Fruit fly (Drosophila melanogaster) whole organism, embryonic: ENCODE data around the gene Tcs3.

Experiments
- Atf6 ChIP-seq: fragments of 200-800 bp; sonication (Bioruptor generic); IDR thresholded peaks from 2 replicates; pipeline ENCODE4 v1.3.6; 2022; ENCODE audit warnings: missing biosample characterization, missing genetic modification characterization
- BEAF-32 ChIP-seq: fragments of 200-800 bp; sonication (Bioruptor generic); optimal IDR thresholded peaks from 3 replicates; lab custom pipeline; 2017; ENCODE audit warnings: missing biosample characterization, missing genetic modification characterization, mild to moderate bottlenecking, moderate library complexity, missing genetic modification reagents
- CG11398 ChIP-seq: fragments of 200-800 bp; sonication (Bioruptor generic); optimal IDR thresholded peaks from 2 replicates; lab custom pipeline; 2016; ENCODE audit warnings: missing biosample characterization, missing genetic modification characterization
- CG11723 ChIP-seq: fragments of 200-800 bp; sonication (Bioruptor generic); optimal IDR thresholded peaks from 2 replicates; lab custom pipeline; 2017; ENCODE audit warnings: missing biosample characterization, mild to moderate bottlenecking, missing genetic modification characterization
- CG12236 ChIP-seq: fragments of 200-800 bp; sonication (Bioruptor generic); optimal IDR thresholded peaks from 2 replicates; lab custom pipeline; 2016; ENCODE audit warnings: missing biosample characterization, missing genetic modification characterization
- CG1233 ChIP-seq: fragments of 200-800 bp; sonication (Bioruptor generic); optimal IDR thresholded peaks from 4 replicates; lab custom pipeline; 2018; ENCODE audit warnings: missing biosample characterization, mild to moderate bottlenecking, missing genetic modification characterization
- CG12942 ChIP-seq: fragments of 200-800 bp; sonication (Bioruptor generic); optimal IDR thresholded peaks from 3 replicates; lab custom pipeline; 2016; ENCODE audit warnings: missing biosample characterization, missing genetic modification characterization
- CG14050 ChIP-seq: fragments of 200-800 bp; sonication (Bioruptor generic); IDR thresholded peaks from 3 replicates; pipeline ENCODE4 v1.3.6; 2022; ENCODE audit warnings: missing biosample characterization, missing genetic modification characterization
- CG1647 ChIP-seq: fragments of 200-800 bp; sonication (Bioruptor generic); optimal IDR thresholded peaks from 3 replicates; lab custom pipeline; 2016; ENCODE audit warnings: missing biosample characterization, missing genetic modification characterization
- CG18476 ChIP-seq: fragments of 200-800 bp; sonication (Bioruptor generic); optimal IDR thresholded peaks from 2 replicates; lab custom pipeline; 2016; ENCODE audit warnings: missing biosample characterization, mild to moderate bottlenecking, missing genetic modification characterization
- CG2129 ChIP-seq: fragments of 200-800 bp; sonication (Bioruptor generic); IDR thresholded peaks from 2 replicates; pipeline ENCODE4 v1.3.6; 2022; ENCODE audit warnings: missing biosample characterization, missing genetic modification characterization; ENCODE audit not compliant: partially characterized antibody
- CG3838 ChIP-seq: fragments of 200-800 bp; sonication (Bioruptor generic); optimal IDR thresholded peaks from 3 replicates; lab custom pipeline; 2016; ENCODE audit warnings: missing biosample characterization, missing genetic modification characterization
- CG4404 ChIP-seq: fragments of 200-800 bp; sonication (Bioruptor generic); IDR thresholded peaks from 2 replicates; pipeline ENCODE4 v1.3.6; 2022; ENCODE audit warnings: missing biosample characterization, missing genetic modification characterization
- CG4617 ChIP-seq: fragments of 200-800 bp; sonication (Bioruptor generic); optimal IDR thresholded peaks from 3 replicates; lab custom pipeline; 2016; ENCODE audit warnings: missing biosample characterization, missing genetic modification characterization, borderline replicate concordance
- CG5953 ChIP-seq: fragments of 200-800 bp; sonication (Bioruptor generic); IDR thresholded peaks from 2 replicates; pipeline ENCODE4 v1.3.6; 2022; ENCODE audit warnings: missing biosample characterization, missing genetic modification characterization
- CG7745 ChIP-seq: fragments of 200-800 bp; sonication (Bioruptor generic); optimal IDR thresholded peaks from 2 replicates; lab custom pipeline; 2018; ENCODE audit warnings: missing biosample characterization, mild to moderate bottlenecking, missing genetic modification characterization, moderate library complexity
- CG9932 ChIP-seq: fragments of 200-800 bp; sonication (Bioruptor generic); IDR thresholded peaks from 2 replicates; pipeline ENCODE4 v1.3.6; 2022; ENCODE audit warnings: missing biosample characterization, missing genetic modification characterization
- CoRest ChIP-seq: fragments of 200-800 bp; sonication (Bioruptor generic); optimal IDR thresholded peaks from 3 replicates; lab custom pipeline; 2018; ENCODE audit warnings: missing biosample characterization, mild to moderate bottlenecking, missing genetic modification characterization, moderate library complexity
- D ChIP-seq, 2 experiments: fragments of 200-800 bp in 1 of 2; fragments of >200 bp in 1 of 2; sonication (Bioruptor generic) in 1 of 2; optimal IDR thresholded peaks; 2 replicates in 1 of 2; 3 replicates in 1 of 2; lab custom pipeline; 2017; ENCODE audit warnings: mild to moderate bottlenecking in 1 of 2, missing biosample characterization in 1 of 2, missing genetic modification characterization in 1 of 2, missing genetic modification reagents in 1 of 2
- Dad ChIP-seq: fragments of 200-800 bp; sonication (Bioruptor generic); optimal IDR thresholded peaks from 3 replicates; lab custom pipeline; 2016; ENCODE audit warnings: missing biosample characterization, missing genetic modification characterization
- Dref ChIP-seq: fragments of 200-800 bp; sonication (Bioruptor generic); IDR thresholded peaks from 2 replicates; pipeline ENCODE4 v1.3.6; 2022; ENCODE audit warnings: missing biosample characterization, missing genetic modification characterization
- Fer3 ChIP-seq: fragments of 200-800 bp; sonication (Bioruptor generic); optimal IDR thresholded peaks from 2 replicates; lab custom pipeline; 2018; ENCODE audit warnings: missing biosample characterization, mild to moderate bottlenecking, missing genetic modification characterization, moderate library complexity
- Gug ChIP-seq: fragments of 200-800 bp; sonication (Bioruptor generic); IDR thresholded peaks from 4 replicates; pipeline ENCODE4 v1.3.6; 2022; ENCODE audit warnings: missing biosample characterization, missing genetic modification characterization
- Hmx ChIP-seq: fragments of 200-800 bp; sonication (Bioruptor generic); optimal IDR thresholded peaks from 2 replicates; lab custom pipeline; 2016; ENCODE audit warnings: missing biosample characterization, missing genetic modification characterization
- Hr39 ChIP-seq: fragments of >200 bp; optimal IDR thresholded peaks from 2 replicates; lab custom pipeline; 2017
- Lim3 ChIP-seq: fragments of 200-800 bp; sonication (Bioruptor generic); IDR thresholded peaks from 2 replicates; pipeline ENCODE4 v1.3.6; 2022; ENCODE audit warnings: missing biosample characterization, missing genetic modification characterization
- NC2α ChIP-seq: fragments of 200-800 bp; sonication (Bioruptor generic); optimal IDR thresholded peaks from 2 replicates; lab custom pipeline; 2016; ENCODE audit warnings: missing biosample characterization, missing genetic modification characterization
- Oaz ChIP-seq: fragments of 200-800 bp; sonication (Bioruptor generic); IDR thresholded peaks from 2 replicates; pipeline ENCODE4 v1.3.6; 2022; ENCODE audit warnings: missing biosample characterization, missing genetic modification characterization
- Opbp ChIP-seq: fragments of 200-800 bp; sonication (Bioruptor generic); IDR thresholded peaks from 3 replicates; pipeline ENCODE4 v1.3.6; 2022; ENCODE audit warnings: missing biosample characterization, missing genetic modification characterization; ENCODE audit not compliant: partially characterized antibody
- Rfx ChIP-seq: fragments of 200-800 bp; sonication (Bioruptor generic); IDR thresholded peaks from 2 replicates; pipeline ENCODE4 v1.3.6; 2022; ENCODE audit warnings: missing biosample characterization, missing genetic modification characterization
- Ssrp ChIP-seq: fragments of 200-800 bp; sonication (Bioruptor generic); optimal IDR thresholded peaks from 2 replicates; lab custom pipeline; 2018; ENCODE audit warnings: missing biosample characterization, mild to moderate bottlenecking, missing genetic modification characterization, moderate library complexity
- ab ChIP-seq: fragments of 200-800 bp; sonication (Bioruptor generic); optimal IDR thresholded peaks from 2 replicates; lab custom pipeline; 2016; ENCODE audit warnings: missing biosample characterization, missing genetic modification characterization
- chn ChIP-seq: fragments of 200-800 bp; sonication (Bioruptor generic); optimal IDR thresholded peaks from 2 replicates; lab custom pipeline; 2016; ENCODE audit warnings: missing biosample characterization, missing genetic modification characterization
- ftz-f1 ChIP-seq: fragments of 200-800 bp; sonication (Bioruptor generic); optimal IDR thresholded peaks from 2 replicates; lab custom pipeline; 2016; ENCODE audit warnings: missing biosample characterization, missing genetic modification characterization
- fu2 ChIP-seq: fragments of 200-800 bp; sonication (Bioruptor generic); optimal IDR thresholded peaks from 2 replicates; lab custom pipeline; 2016; ENCODE audit warnings: missing biosample characterization, missing genetic modification characterization
- grn ChIP-seq: fragments of 200-800 bp; sonication (Bioruptor generic); optimal IDR thresholded peaks from 3 replicates; lab custom pipeline; 2017; ENCODE audit warnings: missing biosample characterization, missing genetic modification characterization
- gro ChIP-seq: fragments of 200-800 bp; sonication (Bioruptor generic); optimal IDR thresholded peaks from 2 replicates; lab custom pipeline; 2016; ENCODE audit warnings: missing biosample characterization, missing genetic modification characterization
- h ChIP-seq: fragments of >200 bp; optimal IDR thresholded peaks from 2 replicates; lab custom pipeline; 2017
- hkb ChIP-seq, 2 experiments: fragments of 200-800 bp in 1 of 2; fragments of >200 bp in 1 of 2; sonication (Bioruptor generic) in 1 of 2; IDR thresholded peaks in 1 of 2; optimal IDR thresholded peaks in 1 of 2; 2 replicates each; pipeline versions ENCODE4 v1.3.6 to Lab custom; 2017 to 2022; ENCODE audit warnings: missing biosample characterization in 1 of 2, missing genetic modification characterization in 1 of 2
- lov ChIP-seq, 2 experiments: fragments of 200-800 bp in 1 of 2; fragments of >200 bp in 1 of 2; sonication (Bioruptor generic) in 1 of 2; IDR thresholded peaks in 1 of 2; optimal IDR thresholded peaks in 1 of 2; 2 replicates in 1 of 2; 3 replicates in 1 of 2; pipeline versions ENCODE4 v1.3.6 to Lab custom; 2017 to 2022; ENCODE audit warnings: missing biosample characterization in 1 of 2, missing genetic modification characterization in 1 of 2
- otp ChIP-seq: fragments of 200-800 bp; sonication (Bioruptor generic); IDR thresholded peaks from 3 replicates; pipeline ENCODE4, ENCODE4 v1.3.6; 2022; ENCODE audit warnings: missing biosample characterization, missing genetic modification characterization
- pum ChIP-seq: fragments of 200-800 bp; sonication (Bioruptor generic); optimal IDR thresholded peaks from 2 replicates; lab custom pipeline; 2016; ENCODE audit warnings: missing biosample characterization, missing genetic modification characterization
- sr ChIP-seq: fragments of 200-800 bp; sonication (Bioruptor generic); IDR thresholded peaks from 3 replicates; pipeline ENCODE4 v1.3.6; 2022; ENCODE audit warnings: missing biosample characterization, missing genetic modification characterization
- ssp ChIP-seq: fragments of 200-800 bp; sonication (Bioruptor generic); IDR thresholded peaks from 2 replicates; pipeline ENCODE4 v1.3.6; 2022; ENCODE audit warnings: missing biosample characterization, missing genetic modification characterization
- ttk ChIP-seq: fragments of 200-800 bp; sonication (Bioruptor generic); IDR thresholded peaks from 2 replicates; pipeline ENCODE4 v2.1.2; 2022; ENCODE audit warnings: missing biosample characterization, missing genetic modification characterization
- twi ChIP-seq: fragments of 200-800 bp; optimal IDR thresholded peaks from 2 replicates; lab custom pipeline; 2019; ENCODE audit warnings: missing biosample characterization, mild to moderate bottlenecking, missing genetic modification characterization, moderate library complexity
- vvl ChIP-seq: fragments of 200-800 bp; sonication (Bioruptor generic); IDR thresholded peaks from 2 replicates; pipeline ENCODE4 v1.3.6; 2022; ENCODE audit warnings: missing biosample characterization, missing genetic modification characterization
- wek ChIP-seq: fragments of 200-800 bp; sonication (Bioruptor generic); optimal IDR thresholded peaks from 3 replicates; lab custom pipeline; 2018; ENCODE audit warnings: missing biosample characterization, mild to moderate bottlenecking, missing genetic modification characterization, moderate library complexity
- wor ChIP-seq: fragments of 200-800 bp; sonication (Bioruptor generic); IDR thresholded peaks from 2 replicates; pipeline ENCODE4 v1.3.6; 2022; ENCODE audit warnings: missing biosample characterization, missing genetic modification characterization
- zfh2 ChIP-seq: fragments of 200-800 bp; sonication (Bioruptor generic); optimal IDR thresholded peaks from 2 replicates; lab custom pipeline; 2016; ENCODE audit warnings: missing biosample characterization, missing genetic modification characterization

Gene Tcs3

DNA sequence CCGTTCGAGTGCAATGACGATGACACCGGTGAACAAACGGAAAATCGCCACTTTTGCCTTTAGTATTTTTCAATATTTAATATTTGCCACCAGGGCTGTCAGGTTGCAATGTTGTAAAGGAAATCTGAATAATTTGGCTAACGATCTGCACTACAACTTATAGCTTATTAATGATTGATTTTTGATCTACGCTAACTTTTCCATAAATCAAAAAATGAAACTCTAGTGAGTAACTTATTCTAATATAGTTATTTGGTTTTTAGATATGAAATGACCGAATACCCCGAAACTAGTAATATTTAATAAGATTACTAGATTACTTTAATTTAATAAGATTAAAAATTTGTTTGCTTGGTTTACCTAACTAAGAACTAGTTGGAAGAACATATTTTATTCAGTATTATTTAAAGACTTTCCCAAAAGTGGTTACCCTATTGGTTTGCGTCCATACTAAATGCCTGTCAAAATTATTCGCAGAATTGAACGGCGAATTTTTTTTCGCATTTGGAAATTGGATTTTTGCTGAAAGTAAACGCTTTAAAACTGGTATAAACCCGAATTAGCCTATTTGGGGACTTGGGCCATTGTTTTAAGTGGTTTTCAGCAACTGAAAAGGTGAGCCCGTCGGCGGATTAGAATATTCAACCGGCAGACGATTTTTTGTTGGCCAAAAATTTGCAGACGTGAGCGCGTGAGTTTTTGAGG is 34.2 kb downstream of the Tcs3 start, which contains the start of the genes Agpat3 and RAF2 (continued):
- TF ChIP-seq CG12942 (GFP tag; lab: Kevin White, UChicago) = no peak
- peak; percentile 16 for TF ChIP-seq Dad
- peak; percentile 37 for TF ChIP-seq BEAF-32 (GFP tag; lab: Kevin White, UChicago)
- no peak for TF ChIP-seq Oaz
- no peak for TF ChIP-seq h (lab: Kevin White, UChicago)
- TF ChIP-seq CG4617 (GFP tag; lab: Kevin White, UChicago) = no peak
- TF ChIP-seq NC2α = no peak
- TF ChIP-seq CG18476 (GFP tag; lab: Kevin White, UChicago) = peak; percentile 14
- TF ChIP-seq Opbp = no peak
- no peak for TF ChIP-seq chn (GFP tag; lab: Kevin White, UChicago)
- TF ChIP-seq Hr39 (lab: Kevin White, UChicago) = no peak
- no peak for TF ChIP-seq CG1233
- TF ChIP-seq CG5953 (GFP tag; lab: Robert Waterston, UW) = 0 out of 2 replicates have a peak, but pooled peaks have one; percentile 10
- no peak for TF ChIP-seq Hmx (GFP tag; lab: Kevin White, UChicago)
- TF ChIP-seq ssp = peak; percentile 85
- TF ChIP-seq CG2129 = no peak
- no peak for TF ChIP-seq twi (tag; lab: Kevin White, UChicago)
- TF ChIP-seq lov (optimal IDR thresholded peaks at IDR 0.05; lab: Kevin White, UChicago) = no peak
- no peak for TF ChIP-seq lov (GFP tag; IDR thresholded peaks at IDR 0.05; lab: Robert Waterston, UW)
- TF ChIP-seq Gug (GFP tag; lab: Robert Waterston, UW) = peak; percentile 31; the same call in 1 of the 4 replicates
- no peak for TF ChIP-seq CG11723 (GFP tag; lab: Kevin White, UChicago)
- no peak for TF ChIP-seq CG12236 (GFP tag; lab: Kevin White, UChicago)
- peak; percentile 95 for TF ChIP-seq CG7745 (tag; lab: Kevin White, UChicago)
- TF ChIP-seq vvl (GFP tag; lab: Robert Waterston, UW) = peak; percentile 61
- TF ChIP-seq D (optimal IDR thresholded peaks at IDR 0.05; lab: Kevin White, UChicago) = no peak
- no peak for TF ChIP-seq D (GFP tag; optimal IDR thresholded peaks at IDR 0.05; lab: Kevin White, UChicago)
- peak; percentile 9 for TF ChIP-seq zfh2 (GFP tag; lab: Kevin White, UChicago)
- no peak for TF ChIP-seq wek (GFP tag; lab: Kevin White, UChicago)
- TF ChIP-seq wor (GFP tag; lab: Robert Waterston, UW) = 0 out of 2 replicates have a peak, but pooled peaks have one; percentile 21
- no peak for TF ChIP-seq ftz-f1 (GFP tag; lab: Kevin White, UChicago)
- peak; percentile 75 for TF ChIP-seq CoRest (tag; lab: Kevin White, UChicago)
- TF ChIP-seq CG14050 (GFP tag; lab: Robert Waterston, UW) = no peak
- no peak for TF ChIP-seq gro (GFP tag; lab: Kevin White, UChicago)
- TF ChIP-seq CG3838 = no peak
- peak; percentile 11; the same call in 1 of the 2 replicates for TF ChIP-seq Dref
- TF ChIP-seq hkb (optimal IDR thresholded peaks at IDR 0.05; lab: Kevin White, UChicago) = no peak
- no peak for TF ChIP-seq hkb (GFP tag; IDR thresholded peaks at IDR 0.05; lab: Robert Waterston, UW)
- TF ChIP-seq ttk = no peak
- TF ChIP-seq Lim3 (GFP tag; lab: Robert Waterston, UW) = no peak
- TF ChIP-seq CG4404 = no peak
- TF ChIP-seq pum = no peak
- no peak for TF ChIP-seq ab (GFP tag; lab: Kevin White, UChicago)
- no peak for TF ChIP-seq grn
- TF ChIP-seq Fer3 (tag; lab: Kevin White, UChicago) = peak; percentile 30
- no peak for TF ChIP-seq CG1647 (GFP tag; lab: Kevin White, UChicago)
- no peak for TF ChIP-seq Atf6 (GFP tag; lab: Robert Waterston, UW)
- TF ChIP-seq fu2 = no peak
- peak; percentile 61 for TF ChIP-seq Rfx (GFP tag; lab: Robert Waterston, UW)
- peak; percentile 64 for TF ChIP-seq CG9932 (GFP tag; lab: Robert Waterston, UW)
- TF ChIP-seq sr (GFP tag; lab: Robert Waterston, UW) = no peak
- TF ChIP-seq Ssrp (tag; lab: Kevin White, UChicago) = peak; percentile 50
- TF ChIP-seq otp (GFP tag; lab: Robert Waterston, UW) = no peak
- no peak for TF ChIP-seq CG11398
